Worm (Caenorhabditis elegans) whole organism, L4 larva: ENCODE results near the gene ZK546.2.
A peak's percentile ranks its signal among the peaks of the same experiment; 100 is the strongest.

ENCODE experiments used
- D1046.2 ChIP-seq: fragments of 200-800 bp; sonication (Bioruptor generic); IDR thresholded peaks from 2 replicates; pipeline ENCODE4 v1.3.6; 2022; ENCODE audit warnings: missing genetic modification characterization, missing compliant biosample characterization
- F26F4.8 ChIP-seq: fragments of 200-800 bp; sonication (Bioruptor generic); conservative IDR thresholded peaks from 2 replicates; pipeline ENCODE4 v1.3.6; 2022; ENCODE audit warnings: missing genetic modification characterization, missing compliant biosample characterization
- F37D6.2 ChIP-seq: sonication (generic microtip); optimal IDR thresholded peaks from 2 replicates; lab custom pipeline; 2016; ENCODE audit warnings: mild to moderate bottlenecking, missing genetic modification characterization, missing compliant biosample characterization
- F44E2.7 ChIP-seq: fragments of 200-800 bp; sonication (Bioruptor generic); IDR thresholded peaks from 2 replicates; pipeline ENCODE4 v2.1.2; 2022; ENCODE audit warnings: missing genetic modification characterization, missing compliant biosample characterization
- T20F7.1 ChIP-seq: fragments of 200-800 bp; sonication (Bioruptor generic); optimal IDR thresholded peaks from 2 replicates; lab custom pipeline; 2018; ENCODE audit warnings: mild to moderate bottlenecking, missing genetic modification characterization, missing compliant biosample characterization
- Y105C5A.15 ChIP-seq: fragments of 200-800 bp; sonication (Bioruptor generic); IDR thresholded peaks from 2 replicates; pipeline ENCODE4 v1.3.6; 2022; ENCODE audit warnings: missing genetic modification characterization, missing compliant biosample characterization
- Y48G9A.11 ChIP-seq: fragments of 200-800 bp; sonication (Bioruptor generic); IDR thresholded peaks from 2 replicates; pipeline ENCODE4 v1.3.6; 2022; ENCODE audit warnings: missing genetic modification reagents, missing genetic modification characterization, missing compliant biosample characterization
- ZK546.5 ChIP-seq, 2 experiments: sonication (generic microtip); optimal IDR thresholded peaks; 2 replicates each; lab custom pipeline; 2017; ENCODE audit warnings: missing biosample characterization in 2 of 2, missing genetic modification characterization in 2 of 2
- ama-1 ChIP-seq: fragments of 150-350 bp; optimal IDR thresholded peaks from 2 replicates; lab custom pipeline; 2014; ENCODE audit warnings: inconsistent platforms, mixed read lengths
- arid-1 ChIP-seq: fragments of 200-800 bp; sonication (Bioruptor generic); conservative IDR thresholded peaks from 2 replicates; pipeline ENCODE4 v1.3.6; 2022; ENCODE audit warnings: missing genetic modification reagents, missing genetic modification characterization, missing compliant biosample characterization
- ceh-44 ChIP-seq: fragments of 200-800 bp; sonication (Bioruptor generic); IDR thresholded peaks from 2 replicates; pipeline ENCODE4 v1.3.6; 2022; ENCODE audit warnings: missing genetic modification reagents, missing genetic modification characterization, missing compliant biosample characterization
- ceh-82 ChIP-seq: sonication (generic microtip); optimal IDR thresholded peaks from 2 replicates; lab custom pipeline; 2017; ENCODE audit warnings: missing biosample characterization, missing genetic modification characterization
- ctbp-1 ChIP-seq: fragments of 200-800 bp; sonication (Bioruptor generic); IDR thresholded peaks from 2 replicates; pipeline ENCODE4 v1.3.6; 2022; ENCODE audit warnings: missing genetic modification reagents, missing genetic modification characterization, missing compliant biosample characterization
- daf-12 ChIP-seq: fragments of 150-350 bp; optimal IDR thresholded peaks from 2 replicates; lab custom pipeline; 2014; ENCODE audit warnings: missing biosample characterization, missing genetic modification reagents, missing genetic modification characterization
- daf-16 ChIP-seq, 3 experiments: sonication (generic microtip); optimal IDR thresholded peaks; 2 replicates each; lab custom pipeline; 2016 to 2017; ENCODE audit warnings: missing genetic modification characterization in 3 of 3, missing genetic modification reagents in 3 of 3, mild to moderate bottlenecking in 2 of 3, missing compliant biosample characterization in 2 of 3, missing biosample characterization in 1 of 3, moderate library complexity in 1 of 3
- daf-19 ChIP-seq: fragments of 200-800 bp; sonication (Bioruptor generic); conservative IDR thresholded peaks from 2 replicates; pipeline ENCODE4 v1.3.6; 2022; ENCODE audit warnings: missing genetic modification characterization, missing compliant biosample characterization
- daf-8 ChIP-seq: fragments of 200-800 bp; sonication (Bioruptor generic); IDR thresholded peaks from 2 replicates; pipeline ENCODE4 v1.3.6; 2022; ENCODE audit warnings: missing genetic modification characterization, missing compliant biosample characterization
- dmd-6 ChIP-seq: fragments of 200-800 bp; sonication (Bioruptor generic); IDR thresholded peaks from 2 replicates; pipeline ENCODE4 v1.3.6; 2022; ENCODE audit warnings: missing genetic modification reagents, missing genetic modification characterization, missing compliant biosample characterization
- dmd-9 ChIP-seq: fragments of 200-800 bp; sonication (Bioruptor generic); IDR thresholded peaks from 2 replicates; pipeline ENCODE4 v1.3.6; 2022; ENCODE audit warnings: missing genetic modification reagents, missing genetic modification characterization, missing compliant biosample characterization
- dve-1 ChIP-seq: sonication (generic microtip); optimal IDR thresholded peaks from 2 replicates; lab custom pipeline; 2017; ENCODE audit warnings: antibody characterized with exemption, mild to moderate bottlenecking, missing genetic modification characterization, missing compliant biosample characterization; ENCODE audit not compliant: insufficient read depth
- hlh-11 ChIP-seq: fragments of 200-800 bp; sonication (Bioruptor generic); optimal IDR thresholded peaks from 2 replicates; lab custom pipeline; 2018; ENCODE audit warnings: mild to moderate bottlenecking, missing genetic modification characterization, missing compliant biosample characterization
- hlh-30 ChIP-seq: sonication (generic microtip); optimal IDR thresholded peaks from 2 replicates; lab custom pipeline; 2017; ENCODE audit warnings: antibody characterized with exemption, mild to moderate bottlenecking, missing genetic modification characterization, missing compliant biosample characterization; ENCODE audit not compliant: insufficient read depth
- lin-1 ChIP-seq: fragments of 200-800 bp; sonication (Bioruptor generic); IDR thresholded peaks from 2 replicates; pipeline ENCODE4 v1.3.6; 2022; ENCODE audit warnings: missing genetic modification reagents, missing genetic modification characterization, missing compliant biosample characterization
- lin-39 ChIP-seq: fragments of 150-350 bp; optimal IDR thresholded peaks from 2 replicates; lab custom pipeline; 2014; ENCODE audit warnings: missing biosample characterization, missing genetic modification reagents, missing genetic modification characterization
- madf-5 ChIP-seq, 2 experiments: fragments of 200-800 bp; sonication (Bioruptor generic); IDR thresholded peaks; 2 replicates each; pipeline ENCODE4 v1.3.6; 2022; ENCODE audit warnings: missing compliant biosample characterization in 2 of 2, missing genetic modification characterization in 2 of 2
- mep-1 ChIP-seq: fragments of 150-350 bp; sonication (generic microtip); optimal IDR thresholded peaks from 3 replicates; lab custom pipeline; 2014; ENCODE audit warnings: missing biosample characterization, missing genetic modification characterization
- nhr-102 ChIP-seq: sonication (generic microtip); optimal IDR thresholded peaks from 2 replicates; lab custom pipeline; 2016; ENCODE audit warnings: mild to moderate bottlenecking, missing genetic modification characterization, moderate library complexity, missing compliant biosample characterization
- nhr-25 ChIP-seq: sonication (generic microtip); optimal IDR thresholded peaks from 2 replicates; lab custom pipeline; 2017; ENCODE audit warnings: missing genetic modification characterization, mild to moderate bottlenecking, missing compliant biosample characterization, antibody characterized with exemption, moderate library complexity, borderline replicate concordance; ENCODE audit not compliant: insufficient read depth
- nhr-28 ChIP-seq: fragments of 150-350 bp; optimal IDR thresholded peaks from 2 replicates; lab custom pipeline; 2014; ENCODE audit warnings: missing biosample characterization, missing genetic modification characterization
- nhr-42 ChIP-seq: fragments of 200-800 bp; sonication (Bioruptor generic); IDR thresholded peaks from 2 replicates; pipeline ENCODE4 v1.3.6; 2022; ENCODE audit warnings: missing genetic modification characterization, missing compliant biosample characterization
- nhr-6 ChIP-seq: fragments of 150-350 bp; optimal IDR thresholded peaks from 2 replicates; lab custom pipeline; 2014; ENCODE audit warnings: missing biosample characterization, missing genetic modification characterization
- nhr-77 ChIP-seq: fragments of 150-350 bp; optimal IDR thresholded peaks from 2 replicates; lab custom pipeline; 2014; ENCODE audit warnings: missing biosample characterization, missing genetic modification characterization
- pha-4 ChIP-seq, 2 experiments: fragments of 150-350 bp in 1 of 2; fragments of 200-800 bp in 1 of 2; sonication (Bioruptor generic) in 1 of 2; IDR thresholded peaks in 1 of 2; optimal IDR thresholded peaks in 1 of 2; 2 replicates each; pipeline versions ENCODE4 v1.3.6 to Lab custom; 2014 to 2022; ENCODE audit warnings: missing genetic modification characterization in 2 of 2, missing genetic modification reagents in 2 of 2, missing biosample characterization in 1 of 2, missing compliant biosample characterization in 1 of 2
- pqm-1 ChIP-seq: sonication (generic microtip); optimal IDR thresholded peaks from 2 replicates; lab custom pipeline; 2017; ENCODE audit warnings: missing biosample characterization, missing genetic modification characterization
- snpc-1.2 ChIP-seq: fragments of 200-800 bp; sonication (Bioruptor generic); IDR thresholded peaks from 2 replicates; pipeline ENCODE4 v1.3.6; 2022; ENCODE audit warnings: missing genetic modification reagents, missing genetic modification characterization, missing compliant biosample characterization
- unc-62 ChIP-seq, 3 experiments: fragments of 150-350 bp in 1 of 3; sonication (generic microtip); optimal IDR thresholded peaks in 2 of 3; peaks in 1 of 3; 1 replicate in 1 of 3; 2 replicates in 2 of 3; lab custom pipeline; 2014 to 2017; ENCODE audit warnings: missing biosample characterization in 3 of 3, missing genetic modification characterization in 3 of 3, missing genetic modification reagents in 3 of 3, missing genotype in 1 of 3
- vab-7 ChIP-seq: fragments of 200-800 bp; sonication (Bioruptor generic); IDR thresholded peaks from 2 replicates; pipeline ENCODE4 v1.3.6; 2022; ENCODE audit warnings: missing genetic modification reagents, missing genetic modification characterization, missing compliant biosample characterization
- ztf-7 ChIP-seq: fragments of 150-350 bp; optimal IDR thresholded peaks from 2 replicates; lab custom pipeline; 2014; ENCODE audit warnings: missing biosample characterization, missing genetic modification characterization

ZK546.2 gene

ce11 chrII:4942397-4942796 is 3.4 kb upstream of the ZK546.2 start (continued):
- peak; percentile 0 for TF ChIP-seq nhr-102 (tag; lab: Kevin White, UChicago)
- TF ChIP-seq mep-1, result peak; percentile 27
- TF ChIP-seq T20F7.1 (GFP tag; lab: Kevin White, UChicago), result peak; percentile 39
- no peak for TF ChIP-seq F37D6.2 (tag; lab: Kevin White, UChicago)
- TF ChIP-seq daf-19 (GFP tag; lab: Robert Waterston, UW), result peak; percentile 71
- peak; percentile 84 for TF ChIP-seq arid-1 (GFP tag; lab: Robert Waterston, UW)
- TF ChIP-seq nhr-42 (GFP tag; lab: Robert Waterston, UW), result peak; percentile 75
- TF ChIP-seq nhr-6, result peak; percentile 25
- no peak for TF ChIP-seq ZK546.5 (tag; optimal IDR thresholded peaks at IDR 0.05; lab: Kevin White, UChicago)
- TF ChIP-seq dmd-9, result peak; percentile 72; the same call in 1 of the 2 replicates
- peak; percentile 66; the same call in 1 of the 2 replicates for TF ChIP-seq F44E2.7 (GFP tag; lab: Robert Waterston, UW)
- peak; percentile 57 for TF ChIP-seq nhr-25 (tag; lab: Kevin White, UChicago)
- peak; percentile 79 for TF ChIP-seq ctbp-1 (GFP tag; lab: Robert Waterston, UW)
- TF ChIP-seq snpc-1.2 (GFP tag; lab: Robert Waterston, UW), result no peak
- TF ChIP-seq Y105C5A.15 (GFP tag; lab: Robert Waterston, UW), result 0 out of 2 replicates have a peak, but pooled peaks have one; percentile 10
- no peak for TF ChIP-seq daf-12 (tag; lab: Kevin White, UChicago)
- peak; percentile 69 for TF ChIP-seq vab-7 (GFP tag; lab: Robert Waterston, UW)
- 0 out of 2 replicates have a peak, but pooled peaks have one; percentile 74 for TF ChIP-seq daf-8 (GFP tag; lab: Robert Waterston, UW)
- TF ChIP-seq F26F4.8 (GFP tag; lab: Robert Waterston, UW), result no peak; the same call in 1 of the 2 replicates
- TF ChIP-seq ama-1 (lab: Kevin White, UChicago), result peak; percentile 90
- TF ChIP-seq D1046.2 (GFP tag; lab: Robert Waterston, UW), result peak; percentile 71; the same call in 1 of the 2 replicates
- TF ChIP-seq pha-4 (GFP tag; IDR thresholded peaks at IDR 0.05; lab: Robert Waterston, UW), result peak; percentile 81
- no peak for TF ChIP-seq pha-4 (tag; optimal IDR thresholded peaks at IDR 0.05; lab: Kevin White, UChicago)
- no peak for TF ChIP-seq lin-39 (tag; lab: Kevin White, UChicago)
- TF ChIP-seq madf-5 (GFP tag; IDR thresholded peaks at IDR 0.05; lab: Robert Waterston, UW), result peak; percentile 38 to 67; a peak in 2 of 4 replicates

ce11 chrII:4942829-4943228 is 3.0 kb upstream of the ZK546.2 start:
- TF ChIP-seq nhr-28 (tag; lab: Kevin White, UChicago) (peak; percentile 57), hlh-11 (tag; lab: Kevin White, UChicago) (peak; percentile 82), Y48G9A.11 (no peak), nhr-77 (tag; lab: Kevin White, UChicago) (peak; percentile 27), ceh-82 (tag; lab: Kevin White, UChicago) (no peak), T20F7.1 (GFP tag; lab: Kevin White, UChicago) (peak; percentile 12), pqm-1 (peak; percentile 73), lin-1 (GFP tag; lab: Robert Waterston, UW) (0 out of 2 replicates have a peak, but pooled peaks have one; percentile 28), unc-62 (GFP tag; optimal IDR thresholded peaks at IDR 0.05 in 1 of 2; lab: Kevin White, UChicago) (no peak), unc-62 (tag; optimal IDR thresholded peaks at IDR 0.05; lab: Kevin White, UChicago) (no peak), hlh-30 (tag; lab: Kevin White, UChicago) (peak; percentile 56), daf-16 (GFP tag; optimal IDR thresholded peaks at IDR 0.05; lab: Kevin White, UChicago) (no peak), daf-16 (tag; optimal IDR thresholded peaks at IDR 0.05; lab: Kevin White, UChicago) (peak; percentile 9), dve-1 (peak; percentile 84), nhr-102 (tag; lab: Kevin White, UChicago) (no peak), ceh-44 (no peak), ztf-7 (tag; lab: Kevin White, UChicago) (peak; percentile 27), dmd-6 (peak; percentile 79)
